Worm (Caenorhabditis elegans): ENCODE data around the gene fbxa-201.

The fbxa-201 gene

DNA sequence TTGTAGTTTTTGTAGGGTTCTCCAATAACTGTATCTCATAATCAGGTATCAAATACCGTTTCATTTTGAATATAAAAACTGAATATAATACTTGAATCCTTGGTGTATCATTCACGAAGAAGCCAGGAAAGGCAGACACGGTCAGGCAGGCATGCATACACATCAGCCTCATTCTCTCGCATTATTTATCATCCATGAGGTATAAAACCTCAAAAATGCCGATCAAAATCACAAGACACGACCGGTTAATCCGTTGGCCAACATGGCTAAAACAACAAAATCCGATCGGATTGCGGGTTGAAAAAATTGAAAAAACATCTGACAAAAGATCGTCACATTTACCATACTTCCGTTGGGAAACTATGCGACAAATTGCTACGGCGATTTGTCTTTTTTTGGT, 47.2 kb downstream of the fbxa-201 start, which contains the start of gene F59A7.5:
Gene F59A7.5, plus strand, starts transcription at position 301 of the 400 bp plus-strand sequence.
- TF ChIP-seq lir-3 (tag; optimal IDR thresholded peaks at IDR 0.05; ENCODE audit: poor library complexity): no peak
